Fruit fly (Drosophila melanogaster) whole organism, pupa: Measurements from ENCODE around the gene Irbp.

Experiments used
- CG10348 ChIP-seq: fragments of 200-800 bp; sonication (Bioruptor generic); IDR thresholded peaks from 2 replicates; pipeline ENCODE4 v1.3.6; 2022; ENCODE audit warnings: missing biosample characterization, missing genetic modification characterization
- CG12605 ChIP-seq: fragments of 200-800 bp; sonication (Bioruptor generic); IDR thresholded peaks from 2 replicates; pipeline ENCODE4 v1.3.6; 2022; ENCODE audit warnings: missing biosample characterization, missing genetic modification characterization
- CG13204 ChIP-seq: fragments of 200-800 bp; sonication (Bioruptor generic); optimal IDR thresholded peaks from 2 replicates; lab custom pipeline; 2018; ENCODE audit warnings: missing biosample characterization, mild to moderate bottlenecking, missing genetic modification characterization, moderate library complexity
- CG14655 ChIP-seq: fragments of 200-800 bp; sonication (Bioruptor generic); optimal IDR thresholded peaks from 3 replicates; lab custom pipeline; 2017; ENCODE audit warnings: mild to moderate bottlenecking, missing biosample characterization, missing genetic modification reagents, missing genetic modification characterization
- CG15710 ChIP-seq: fragments of 200-800 bp; sonication (Bioruptor generic); optimal IDR thresholded peaks from 2 replicates; lab custom pipeline; 2018; ENCODE audit warnings: missing biosample characterization, mild to moderate bottlenecking, missing genetic modification characterization, moderate library complexity
- CG17806 ChIP-seq: fragments of 200-800 bp; sonication (Bioruptor generic); optimal IDR thresholded peaks from 2 replicates; lab custom pipeline; 2018; ENCODE audit warnings: missing biosample characterization, mild to moderate bottlenecking, missing genetic modification characterization, moderate library complexity
- CG32121 ChIP-seq: fragments of 200-800 bp; sonication (Bioruptor generic); IDR thresholded peaks from 2 replicates; pipeline ENCODE4 v1.3.6; 2022; ENCODE audit warnings: missing biosample characterization, missing genetic modification characterization
- CG34367 ChIP-seq: fragments of 200-800 bp; sonication (Bioruptor generic); optimal IDR thresholded peaks from 2 replicates; lab custom pipeline; 2018; ENCODE audit warnings: missing biosample characterization, mild to moderate bottlenecking, missing genetic modification characterization
- CG4496 ChIP-seq: fragments of 200-800 bp; sonication (Bioruptor generic); IDR thresholded peaks from 3 replicates; pipeline ENCODE4 v1.3.6; 2022; ENCODE audit warnings: missing biosample characterization, missing genetic modification characterization
- CG8159 ChIP-seq: fragments of 200-800 bp; sonication (Bioruptor generic); optimal IDR thresholded peaks from 3 replicates; lab custom pipeline; 2018; ENCODE audit warnings: missing biosample characterization, mild to moderate bottlenecking, missing genetic modification characterization, moderate library complexity
- CG8301 ChIP-seq: fragments of 200-800 bp; sonication (Bioruptor generic); optimal IDR thresholded peaks from 2 replicates; lab custom pipeline; 2018; ENCODE audit warnings: missing biosample characterization, mild to moderate bottlenecking, missing genetic modification characterization
- CG9948 ChIP-seq: fragments of 200-800 bp; sonication (Bioruptor generic); optimal IDR thresholded peaks from 2 replicates; lab custom pipeline; 2018; ENCODE audit warnings: missing biosample characterization, mild to moderate bottlenecking, missing genetic modification characterization, moderate library complexity
- D1 ChIP-seq: fragments of 200-800 bp; sonication (Bioruptor generic); optimal IDR thresholded peaks from 2 replicates; lab custom pipeline; 2018; ENCODE audit warnings: missing biosample characterization, mild to moderate bottlenecking, missing genetic modification characterization, moderate library complexity
- EcR ChIP-seq: fragments of 200-800 bp; sonication (Bioruptor generic); optimal IDR thresholded peaks from 3 replicates; lab custom pipeline; 2019; ENCODE audit warnings: missing biosample characterization, missing genetic modification characterization, mild to moderate bottlenecking, moderate library complexity, missing genetic modification reagents
- Ets98B ChIP-seq: fragments of 200-800 bp; sonication (Bioruptor generic); IDR thresholded peaks from 2 replicates; pipeline ENCODE4 v1.3.6; 2022; ENCODE audit warnings: missing biosample characterization, missing genetic modification characterization
- Pif1A ChIP-seq: fragments of 200-800 bp; sonication (Bioruptor generic); optimal IDR thresholded peaks from 3 replicates; lab custom pipeline; 2016; ENCODE audit warnings: missing biosample characterization, missing genetic modification characterization
- Pif1B ChIP-seq: fragments of 200-800 bp; sonication (Bioruptor generic); optimal IDR thresholded peaks from 3 replicates; lab custom pipeline; 2016; ENCODE audit warnings: missing biosample characterization, missing genetic modification characterization
- Snoo ChIP-seq: fragments of 200-800 bp; sonication (Bioruptor generic); optimal IDR thresholded peaks from 3 replicates; lab custom pipeline; 2017; ENCODE audit warnings: missing biosample characterization, mild to moderate bottlenecking, missing genetic modification characterization, inconsistent platforms
- fd96Ca ChIP-seq: fragments of 200-800 bp; sonication (Bioruptor generic); IDR thresholded peaks from 3 replicates; pipeline ENCODE4 v1.3.6; 2022; ENCODE audit warnings: missing biosample characterization, missing genetic modification characterization
- gl ChIP-seq: fragments of 200-800 bp; sonication (Bioruptor generic); optimal IDR thresholded peaks from 2 replicates; lab custom pipeline; 2018; ENCODE audit warnings: missing biosample characterization, mild to moderate bottlenecking, missing genetic modification characterization
- rn ChIP-seq: fragments of 200-800 bp; sonication (Bioruptor generic); IDR thresholded peaks from 2 replicates; pipeline ENCODE4 v1.3.6; 2022; ENCODE audit warnings: missing biosample characterization, missing genetic modification characterization

The Irbp gene

dm6 chr3R:11449688-11450087, 39.8 kb downstream of the Irbp start:
- TF ChIP-seq CG14655 (GFP tag; lab: Kevin White, UChicago) (no peak), gl (tag; lab: Kevin White, UChicago) (peak; percentile 13), Snoo (tag; lab: Kevin White, UChicago) (peak; percentile 6), CG12605 (0 out of 2 replicates have a peak, but pooled peaks have one; percentile 14), CG4496 (no peak), CG10348 (GFP tag; lab: Robert Waterston, UW) (no peak)

- no peak for TF ChIP-seq gl (tag; lab: Kevin White, UChicago)
- no peak for TF ChIP-seq Pif1B (GFP tag; lab: Kevin White, UChicago)
- TF ChIP-seq CG13204 (GFP tag; lab: Kevin White, UChicago) = no peak
- TF ChIP-seq CG9948 (tag; lab: Kevin White, UChicago) = no peak
- no peak for TF ChIP-seq Snoo (tag; lab: Kevin White, UChicago)
- TF ChIP-seq Pif1A (GFP tag; lab: Kevin White, UChicago) = no peak
- no peak for TF ChIP-seq CG17806
- TF ChIP-seq D1 (tag; lab: Kevin White, UChicago) = no peak
- TF ChIP-seq, all 21 proteins: peak for 0
Measured at dm6 chr3R:11451207-11451841, 41.5 kb downstream of the Irbp start, which contains the start of gene sals. Gene sals, minus strand, starts transcription at chr3R:11451791.

dm6 chr3R:11452041-11452440, 42.2 kb downstream of the Irbp start:
- TF ChIP-seq CG4496 (peak; percentile 71), Snoo (tag; lab: Kevin White, UChicago) (no peak)

dm6 chr3R:11454210-11454904, 44.5 kb downstream of the Irbp start:
- TF ChIP-seq CG4496 (peak; percentile 45; the same call in 1 of the 3 replicates), CG34367 (tag; lab: Kevin White, UChicago) (no peak), D1 (tag; lab: Kevin White, UChicago) (no peak), CG10348 (GFP tag; lab: Robert Waterston, UW) (peak; percentile 28; the same call in 1 of the 2 replicates), Pif1B (GFP tag; lab: Kevin White, UChicago) (peak; percentile 7), rn (GFP tag; lab: Robert Waterston, UW) (no peak), CG15710 (no peak), CG12605 (no peak), gl (tag; lab: Kevin White, UChicago) (no peak), CG14655 (GFP tag; lab: Kevin White, UChicago) (peak; percentile 37), CG8159 (peak; percentile 24), Snoo (tag; lab: Kevin White, UChicago) (peak; percentile 64), CG13204 (GFP tag; lab: Kevin White, UChicago) (no peak), Ets98B (GFP tag; lab: Robert Waterston, UW) (no peak), fd96Ca (0 out of 3 replicates have a peak, but pooled peaks have one; percentile 38), CG32121 (GFP tag; lab: Robert Waterston, UW) (peak; percentile 48), CG8301 (tag; lab: Kevin White, UChicago) (no peak), EcR (GFP tag; lab: Kevin White, UChicago) (no peak), Pif1A (GFP tag; lab: Kevin White, UChicago) (peak; percentile 32), CG9948 (tag; lab: Kevin White, UChicago) (peak; percentile 26), CG17806 (peak; percentile 9)

- TF ChIP-seq CG4496 (no peak), CG13204 (GFP tag; lab: Kevin White, UChicago) (no peak), CG8159 (peak; percentile 39), Pif1B (GFP tag; lab: Kevin White, UChicago) (no peak), Snoo (tag; lab: Kevin White, UChicago) (peak; percentile 58), CG15710 (peak; percentile 28), CG32121 (GFP tag; lab: Robert Waterston, UW) (no peak), Pif1A (GFP tag; lab: Kevin White, UChicago) (peak; percentile 36), CG12605 (no peak), gl (tag; lab: Kevin White, UChicago) (no peak), CG8301 (tag; lab: Kevin White, UChicago) (no peak), CG9948 (tag; lab: Kevin White, UChicago) (no peak), CG34367 (tag; lab: Kevin White, UChicago) (no peak)
Measured at dm6 chr3R:11456539-11456938, 46.7 kb downstream of the Irbp start.

dm6 chr3R:11457286-11457685, 47.4 kb downstream of the Irbp start:
- TF ChIP-seq EcR (GFP tag; lab: Kevin White, UChicago) (no peak), Pif1B (GFP tag; lab: Kevin White, UChicago) (no peak), Pif1A (GFP tag; lab: Kevin White, UChicago) (no peak), CG17806 (no peak), Snoo (tag; lab: Kevin White, UChicago) (no peak), fd96Ca (no peak), CG10348 (GFP tag; lab: Robert Waterston, UW) (no peak), CG9948 (tag; lab: Kevin White, UChicago) (no peak), CG4496 (no peak), CG15710 (no peak), rn (GFP tag; lab: Robert Waterston, UW) (no peak)
